Worm (Caenorhabditis elegans): ENCODE data around the gene F58G1.8.

DNA sequence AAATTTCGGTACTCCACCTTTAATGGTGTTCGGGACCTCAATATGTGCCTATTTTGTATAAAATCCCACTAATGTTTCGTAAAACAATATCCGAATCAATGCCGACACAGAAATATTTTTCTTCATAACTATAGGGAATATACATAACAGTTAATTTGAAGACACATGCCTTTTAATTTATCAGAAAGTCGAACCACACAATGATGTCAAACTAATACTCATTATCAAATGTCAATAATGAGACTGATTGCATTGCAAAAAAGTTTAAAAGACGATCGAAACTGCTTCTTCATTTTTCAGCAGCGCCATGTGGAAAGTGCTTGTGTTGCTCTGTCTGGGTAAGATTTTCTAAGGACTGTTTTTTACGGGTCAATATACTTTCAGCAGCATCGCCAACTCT lies 24.4 kb downstream of the F58G1.8 start, which contains the start of gene clec-65:
- TF ChIP-seq tbx-11 (GFP tag; IDR thresholded peaks at IDR 0.05) (no peak), hnd-1 (tag; optimal IDR thresholded peaks at IDR 0.05) (no peak), sea-1 (GFP tag; conservative IDR thresholded peaks at IDR 0.05) (no peak), ama-1 (optimal IDR thresholded peaks at IDR 0.05) (no peak), flt-1 (GFP tag; IDR thresholded peaks at IDR 0.05) (no peak), hmbx-1 (tag; optimal IDR thresholded peaks at IDR 0.05) (no peak), ceh-36 (tag; optimal IDR thresholded peaks at IDR 0.05) (no peak), ets-7 (tag; optimal IDR thresholded peaks at IDR 0.05) (no peak)
